Fruit fly (Drosophila melanogaster) whole organism, embryonic: Measurements from ENCODE around the gene CHOp24.

Source experiments
- Adf1 ChIP-seq: fragments of 200-800 bp; sonication (Bioruptor generic); IDR thresholded peaks from 2 replicates; pipeline ENCODE4 v1.3.6; 2022; ENCODE audit warnings: missing biosample characterization, missing genetic modification characterization
- Aef1 ChIP-seq: fragments of 200-800 bp; sonication (Bioruptor generic); IDR thresholded peaks from 3 replicates; pipeline ENCODE4 v1.3.6; 2022; ENCODE audit warnings: missing biosample characterization, missing genetic modification characterization
- Atf3 ChIP-seq: fragments of 200-800 bp; sonication (Bioruptor generic); optimal IDR thresholded peaks from 3 replicates; lab custom pipeline; 2016; ENCODE audit warnings: missing biosample characterization, missing genetic modification characterization
- BEAF-32 ChIP-seq: fragments of 200-800 bp; sonication (Bioruptor generic); optimal IDR thresholded peaks from 3 replicates; lab custom pipeline; 2017; ENCODE audit warnings: missing biosample characterization, missing genetic modification characterization, mild to moderate bottlenecking, moderate library complexity, missing genetic modification reagents
- Bteb2 ChIP-seq: fragments of 200-800 bp; sonication (Bioruptor generic); optimal IDR thresholded peaks from 2 replicates; lab custom pipeline; 2016; ENCODE audit warnings: missing biosample characterization, missing genetic modification characterization
- CG10321 ChIP-seq: fragments of 200-800 bp; sonication (Bioruptor generic); IDR thresholded peaks from 2 replicates; pipeline ENCODE4 v1.3.6; 2022; ENCODE audit warnings: missing biosample characterization, missing genetic modification characterization
- CG10543 ChIP-seq: fragments of 200-800 bp; sonication (Bioruptor generic); optimal IDR thresholded peaks from 3 replicates; lab custom pipeline; 2017; ENCODE audit warnings: missing biosample characterization, mild to moderate bottlenecking, missing genetic modification characterization, moderate library complexity
- CG12071 ChIP-seq: fragments of 200-800 bp; sonication (Bioruptor generic); optimal IDR thresholded peaks from 3 replicates; lab custom pipeline; 2018; ENCODE audit warnings: missing biosample characterization, mild to moderate bottlenecking, missing genetic modification characterization
- CG13424 ChIP-seq: fragments of 200-800 bp; sonication (Bioruptor generic); optimal IDR thresholded peaks from 2 replicates; lab custom pipeline; 2019; ENCODE audit warnings: missing biosample characterization, mild to moderate bottlenecking, missing genetic modification characterization, moderate library complexity
- CG13624 ChIP-seq: fragments of 200-800 bp; sonication (Bioruptor generic); optimal IDR thresholded peaks from 2 replicates; lab custom pipeline; 2016; ENCODE audit warnings: missing biosample characterization, missing genetic modification characterization
- CG17802 ChIP-seq: fragments of 200-800 bp; sonication (Bioruptor generic); optimal IDR thresholded peaks from 2 replicates; lab custom pipeline; 2018; ENCODE audit warnings: missing biosample characterization, mild to moderate bottlenecking, missing genetic modification characterization, moderate library complexity
- CG3065 ChIP-seq: fragments of 200-800 bp; sonication (Bioruptor generic); optimal IDR thresholded peaks from 2 replicates; lab custom pipeline; 2016; ENCODE audit warnings: missing biosample characterization, missing genetic modification characterization
- CG32772 ChIP-seq: fragments of 200-800 bp; sonication (Bioruptor generic); IDR thresholded peaks from 2 replicates; pipeline ENCODE4 v1.3.6; 2022; ENCODE audit warnings: missing biosample characterization, missing genetic modification characterization
- CG3726 ChIP-seq: fragments of 200-800 bp; sonication (Bioruptor generic); IDR thresholded peaks from 3 replicates; pipeline ENCODE4, ENCODE4 v1.3.6; 2022; ENCODE audit warnings: missing biosample characterization, missing genetic modification characterization
- CG3847 ChIP-seq: fragments of 200-800 bp; sonication (Bioruptor generic); IDR thresholded peaks from 2 replicates; pipeline ENCODE4 v1.3.6; 2022; ENCODE audit warnings: missing biosample characterization, missing genetic modification characterization
- CG5180 ChIP-seq: fragments of 200-800 bp; sonication (Bioruptor generic); optimal IDR thresholded peaks from 3 replicates; lab custom pipeline; 2017; ENCODE audit warnings: missing biosample characterization, missing genetic modification characterization, mild to moderate bottlenecking, moderate library complexity, missing genetic modification reagents
- CG6791 ChIP-seq: fragments of 200-800 bp; sonication (Bioruptor generic); IDR thresholded peaks from 3 replicates; pipeline ENCODE4 v1.3.6; 2022; ENCODE audit warnings: missing biosample characterization, missing genetic modification characterization; ENCODE audit not compliant: partially characterized antibody
- CG7372 ChIP-seq: fragments of 200-800 bp; sonication (Bioruptor generic); IDR thresholded peaks from 2 replicates; pipeline ENCODE4 v1.3.6; 2022; ENCODE audit warnings: missing biosample characterization, missing genetic modification characterization
- CG8281 ChIP-seq: fragments of 200-800 bp; sonication (Bioruptor generic); optimal IDR thresholded peaks from 2 replicates; lab custom pipeline; 2018; ENCODE audit warnings: missing biosample characterization, mild to moderate bottlenecking, missing genetic modification characterization, moderate library complexity
- CG9727 ChIP-seq: fragments of 200-800 bp; sonication (Bioruptor generic); optimal IDR thresholded peaks from 3 replicates; lab custom pipeline; 2017; ENCODE audit warnings: missing biosample characterization, mild to moderate bottlenecking, missing genetic modification characterization
- CG9797 ChIP-seq: fragments of 200-800 bp; sonication (Bioruptor generic); optimal IDR thresholded peaks from 3 replicates; lab custom pipeline; 2018; ENCODE audit warnings: missing biosample characterization, mild to moderate bottlenecking, missing genetic modification characterization
- CTCF ChIP-seq: fragments of 200-800 bp; sonication (Bioruptor generic); optimal IDR thresholded peaks from 2 replicates; lab custom pipeline; 2017; ENCODE audit warnings: missing biosample characterization, mild to moderate bottlenecking, missing genetic modification characterization, moderate library complexity
- CoRest ChIP-seq: fragments of 200-800 bp; sonication (Bioruptor generic); optimal IDR thresholded peaks from 3 replicates; lab custom pipeline; 2018; ENCODE audit warnings: missing biosample characterization, mild to moderate bottlenecking, missing genetic modification characterization, moderate library complexity
- D19B ChIP-seq: fragments of 200-800 bp; sonication (Bioruptor generic); optimal IDR thresholded peaks from 2 replicates; lab custom pipeline; 2017; ENCODE audit warnings: missing biosample characterization, mild to moderate bottlenecking, missing genetic modification characterization
- Dad ChIP-seq: fragments of 200-800 bp; sonication (Bioruptor generic); optimal IDR thresholded peaks from 3 replicates; lab custom pipeline; 2016; ENCODE audit warnings: missing biosample characterization, missing genetic modification characterization
- Dfd ChIP-seq, 2 experiments: fragments of >200 bp; optimal IDR thresholded peaks; 2 replicates each; lab custom pipeline; 2017; ENCODE audit warnings: missing biosample characterization in 2 of 2, missing genetic modification characterization in 2 of 2
- Fer2 ChIP-seq: fragments of 200-800 bp; sonication (Bioruptor generic); optimal IDR thresholded peaks from 2 replicates; lab custom pipeline; 2018; ENCODE audit warnings: missing biosample characterization, mild to moderate bottlenecking, missing genetic modification characterization, moderate library complexity
- Gsc ChIP-seq: fragments of 200-800 bp; sonication (Bioruptor generic); IDR thresholded peaks from 2 replicates; pipeline ENCODE4 v1.3.6; 2022; ENCODE audit warnings: missing biosample characterization, missing genetic modification characterization
- HmgD ChIP-seq: fragments of 200-800 bp; sonication (Bioruptor generic); optimal IDR thresholded peaks from 3 replicates; lab custom pipeline; 2016; ENCODE audit warnings: missing biosample characterization, missing genetic modification characterization
- Hr3 ChIP-seq: fragments of 200-800 bp; sonication (Bioruptor generic); optimal IDR thresholded peaks from 3 replicates; lab custom pipeline; 2016; ENCODE audit warnings: missing biosample characterization, missing genetic modification characterization
- Lhr ChIP-seq: fragments of 200-800 bp; sonication (Bioruptor generic); optimal IDR thresholded peaks from 3 replicates; lab custom pipeline; 2017; ENCODE audit warnings: mild to moderate bottlenecking, missing biosample characterization, missing genetic modification reagents, missing genetic modification characterization
- NK7.1 ChIP-seq: fragments of 200-800 bp; sonication (Bioruptor generic); optimal IDR thresholded peaks from 3 replicates; lab custom pipeline; 2016; ENCODE audit warnings: missing biosample characterization, missing genetic modification characterization
- Oaz ChIP-seq: fragments of 200-800 bp; sonication (Bioruptor generic); IDR thresholded peaks from 2 replicates; pipeline ENCODE4 v1.3.6; 2022; ENCODE audit warnings: missing biosample characterization, missing genetic modification characterization
- Usf ChIP-seq: fragments of 200-800 bp; sonication (Bioruptor generic); optimal IDR thresholded peaks from 2 replicates; lab custom pipeline; 2017; ENCODE audit warnings: missing genotype, missing biosample characterization, missing genetic modification characterization
- corto ChIP-seq: fragments of 200-800 bp; sonication (Bioruptor generic); optimal IDR thresholded peaks from 2 replicates; lab custom pipeline; 2016; ENCODE audit warnings: missing biosample characterization, mild to moderate bottlenecking, missing genetic modification characterization, moderate library complexity
- dysf ChIP-seq: fragments of 200-800 bp; sonication (Bioruptor generic); IDR thresholded peaks from 3 replicates; pipeline ENCODE4 v1.3.6; 2022; ENCODE audit warnings: missing biosample characterization, missing genetic modification characterization
- fd3F ChIP-seq: fragments of 200-800 bp; sonication (Bioruptor generic); optimal IDR thresholded peaks from 2 replicates; lab custom pipeline; 2018; ENCODE audit warnings: missing biosample characterization, mild to moderate bottlenecking, missing genetic modification characterization, moderate library complexity
- jumu ChIP-seq: fragments of 200-800 bp; sonication (Bioruptor generic); optimal IDR thresholded peaks from 3 replicates; lab custom pipeline; 2016; ENCODE audit warnings: missing biosample characterization, missing genetic modification characterization
- ken ChIP-seq: fragments of 200-800 bp; sonication (Bioruptor generic); IDR thresholded peaks from 3 replicates; pipeline ENCODE4 v1.3.6; 2022; ENCODE audit warnings: missing biosample characterization, missing genetic modification characterization
- nerfin-2 ChIP-seq: fragments of 200-800 bp; sonication (Bioruptor generic); IDR thresholded peaks from 2 replicates; pipeline ENCODE4 v1.3.6; 2022; ENCODE audit warnings: missing biosample characterization, missing genetic modification characterization; ENCODE audit not compliant: partially characterized antibody
- prd ChIP-seq, 3 experiments: fragments of >200 bp in 2 of 3; fragments of 200-800 bp in 1 of 3; sonication (Bioruptor generic) in 1 of 3; optimal IDR thresholded peaks in 2 of 3; IDR thresholded peaks in 1 of 3; 2 replicates in 2 of 3; 3 replicates in 1 of 3; pipeline versions ENCODE4 v1.3.6 to Lab custom; 2017 to 2022; ENCODE audit warnings: missing biosample characterization in 1 of 3, missing genetic modification characterization in 1 of 3
- pzg ChIP-seq: fragments of 200-800 bp; sonication (Bioruptor generic); optimal IDR thresholded peaks from 3 replicates; lab custom pipeline; 2018; ENCODE audit warnings: missing biosample characterization, mild to moderate bottlenecking, missing genetic modification characterization, moderate library complexity
- run ChIP-seq: fragments of 200-800 bp; sonication (Bioruptor generic); optimal IDR thresholded peaks from 3 replicates; lab custom pipeline; 2018; ENCODE audit warnings: missing biosample characterization, mild to moderate bottlenecking, missing genetic modification characterization
- sd ChIP-seq: fragments of 200-800 bp; sonication (Bioruptor generic); optimal IDR thresholded peaks from 3 replicates; lab custom pipeline; 2018; ENCODE audit warnings: missing biosample characterization, mild to moderate bottlenecking, missing genetic modification characterization, moderate library complexity
- seq ChIP-seq: fragments of 200-800 bp; sonication (Bioruptor generic); IDR thresholded peaks from 2 replicates; pipeline ENCODE4 v1.3.6; 2022; ENCODE audit warnings: missing biosample characterization, missing genetic modification characterization
- toy ChIP-seq: fragments of 200-800 bp; sonication (Bioruptor generic); IDR thresholded peaks from 2 replicates; pipeline ENCODE4 v1.3.6; 2022; ENCODE audit warnings: missing biosample characterization, missing genetic modification characterization
- trh ChIP-seq: fragments of 200-800 bp; sonication (Bioruptor generic); optimal IDR thresholded peaks from 2 replicates; lab custom pipeline; 2016; ENCODE audit warnings: missing biosample characterization, missing genetic modification characterization
- wdn ChIP-seq: fragments of 200-800 bp; sonication (Bioruptor generic); IDR thresholded peaks from 2 replicates; pipeline ENCODE4 v1.3.6; 2022; ENCODE audit warnings: missing biosample characterization, missing genetic modification characterization
- wek ChIP-seq: fragments of 200-800 bp; sonication (Bioruptor generic); optimal IDR thresholded peaks from 3 replicates; lab custom pipeline; 2018; ENCODE audit warnings: missing biosample characterization, mild to moderate bottlenecking, missing genetic modification characterization, moderate library complexity
- zen2 ChIP-seq: fragments of 200-800 bp; sonication (Bioruptor generic); IDR thresholded peaks from 3 replicates; pipeline ENCODE4 v1.3.6; 2022; ENCODE audit warnings: missing biosample characterization, missing genetic modification characterization; ENCODE audit not compliant: partially characterized antibody
- zfh1 ChIP-seq: fragments of 200-800 bp; sonication (Bioruptor generic); IDR thresholded peaks from 3 replicates; pipeline ENCODE4 v1.3.6; 2022; ENCODE audit warnings: missing biosample characterization, missing genetic modification characterization

Gene CHOp24

dm6 chrX:4581769-4582168, 41.1 kb downstream of the CHOp24 start (continued):
- TF ChIP-seq CG17802 (peak; percentile 43), nerfin-2 (GFP tag; lab: Robert Waterston, UW) (no peak), trh (no peak), CG13424 (peak; percentile 50), CG7372 (GFP tag; lab: Robert Waterston, UW) (no peak), CG10321 (no peak), zfh1 (GFP tag; lab: Robert Waterston, UW) (peak; percentile 64; the same call in 1 of the 3 replicates), toy (GFP tag; lab: Robert Waterston, UW) (no peak), Adf1 (GFP tag; lab: Robert Waterston, UW) (no peak), CG3726 (GFP tag; lab: Robert Waterston, UW) (no peak), jumu (GFP tag; lab: Kevin White, UChicago) (no peak), CG3847 (no peak), Oaz (GFP tag; lab: Robert Waterston, UW) (no peak), BEAF-32 (GFP tag; lab: Kevin White, UChicago) (no peak), run (tag; lab: Kevin White, UChicago) (no peak), Aef1 (GFP tag; lab: Robert Waterston, UW) (no peak), CoRest (tag; lab: Kevin White, UChicago) (peak; percentile 43), CG9797 (GFP tag; lab: Kevin White, UChicago) (no peak), pzg (GFP tag; lab: Kevin White, UChicago) (no peak), CG3065 (GFP tag; lab: Kevin White, UChicago) (no peak), CG10543 (no peak), Lhr (GFP tag; lab: Kevin White, UChicago) (peak; percentile 35), Usf (GFP tag; lab: Kevin White, UChicago) (no peak), Fer2 (no peak), Bteb2 (GFP tag; lab: Kevin White, UChicago) (no peak), fd3F (no peak), CG8281 (no peak), ken (GFP tag; lab: Robert Waterston, UW) (0 out of 3 replicates have a peak, but pooled peaks have one; percentile 11), CG5180 (GFP tag; lab: Kevin White, UChicago) (no peak), CG6791 (GFP tag; lab: Robert Waterston, UW) (no peak), CG32772 (GFP tag; lab: Robert Waterston, UW) (peak; percentile 23; the same call in 1 of the 2 replicates), prd (optimal IDR thresholded peaks at IDR 0.05; lab: Kevin White, UChicago) (no peak), prd (GFP tag; IDR thresholded peaks at IDR 0.05; lab: Robert Waterston, UW) (peak; percentile 69; the same call in 2 of the 3 replicates), Dfd (GFP tag; optimal IDR thresholded peaks at IDR 0.05; lab: Kevin White, UChicago) (no peak), HmgD (GFP tag; lab: Kevin White, UChicago) (no peak), NK7.1 (GFP tag; lab: Kevin White, UChicago) (no peak), D19B (GFP tag; lab: Kevin White, UChicago) (no peak), wdn (no peak), Hr3 (peak; percentile 20), corto (no peak), sd (tag; lab: Kevin White, UChicago) (no peak), Atf3 (no peak), seq (GFP tag; lab: Robert Waterston, UW) (no peak), Gsc (GFP tag; lab: Robert Waterston, UW) (no peak), Dad (no peak), CG9727 (GFP tag; lab: Kevin White, UChicago) (peak; percentile 43), wek (no peak), dysf (peak; percentile 42; the same call in 2 of the 3 replicates), CG13624 (GFP tag; lab: Kevin White, UChicago) (no peak), CTCF (GFP tag; lab: Kevin White, UChicago) (no peak), CG12071 (GFP tag; lab: Kevin White, UChicago) (no peak), zen2 (GFP tag; lab: Robert Waterston, UW) (no peak)
